Worm (Caenorhabditis elegans) whole organism, L3 larva: ENCODE results near the gene W05H5.1.

Experiments
- ZK546.5 ChIP-seq: sonication (generic microtip); optimal IDR thresholded peaks from 2 replicates; lab custom pipeline; 2017; ENCODE audit warnings: missing biosample characterization, missing genetic modification characterization
- aly-2 ChIP-seq: fragments of 150-350 bp; optimal IDR thresholded peaks from 2 replicates; lab custom pipeline; 2014; ENCODE audit warnings: missing biosample characterization, missing genetic modification characterization
- ceh-16 ChIP-seq: sonication (generic microtip); optimal IDR thresholded peaks from 2 replicates; lab custom pipeline; 2017; ENCODE audit warnings: missing biosample characterization, missing genetic modification characterization
- elt-1 ChIP-seq: fragments of 150-350 bp; optimal IDR thresholded peaks from 2 replicates; lab custom pipeline; 2014; ENCODE audit warnings: missing biosample characterization, missing genetic modification characterization
- mdl-1 ChIP-seq: fragments of 150-350 bp; optimal IDR thresholded peaks from 2 replicates; lab custom pipeline; 2014; ENCODE audit warnings: missing biosample characterization, missing genetic modification characterization
- nhr-11 ChIP-seq: fragments of 150-350 bp; optimal IDR thresholded peaks from 2 replicates; lab custom pipeline; 2014; ENCODE audit warnings: missing biosample characterization, missing genetic modification characterization
- nhr-12 ChIP-seq: fragments of 150-350 bp; optimal IDR thresholded peaks from 2 replicates; lab custom pipeline; 2014; ENCODE audit warnings: missing biosample characterization, missing genetic modification characterization
- nhr-25 ChIP-seq: sonication (generic microtip); optimal IDR thresholded peaks from 2 replicates; lab custom pipeline; 2017; ENCODE audit warnings: missing biosample characterization, missing genetic modification characterization
- nhr-76 ChIP-seq: fragments of 150-350 bp; sonication (generic microtip); optimal IDR thresholded peaks from 5 replicates; lab custom pipeline; 2014; ENCODE audit warnings: missing biosample characterization, missing genetic modification characterization
- pqm-1 ChIP-seq: fragments of 150-350 bp; optimal IDR thresholded peaks from 2 replicates; lab custom pipeline; 2017; ENCODE audit warnings: missing biosample characterization, missing genetic modification characterization, inconsistent platforms
- tbx-2 ChIP-seq: sonication (generic microtip); optimal IDR thresholded peaks from 2 replicates; lab custom pipeline; 2016; ENCODE audit warnings: mild to moderate bottlenecking, missing genetic modification characterization, missing compliant biosample characterization
- ztf-4 ChIP-seq: fragments of 150-350 bp; optimal IDR thresholded peaks from 2 replicates; lab custom pipeline; 2014; ENCODE audit warnings: missing biosample characterization, missing genetic modification characterization

ce11 chrII:12408717-12409116, 35.9 kb downstream of the W05H5.1 start, which contains the start of gene sre-31:
- TF ChIP-seq elt-1 (tag; lab: Kevin White, UChicago), result no peak
- no peak for TF ChIP-seq nhr-76 (tag; lab: Kevin White, UChicago)
- TF ChIP-seq mdl-1 (tag; lab: Kevin White, UChicago), result no peak
- TF ChIP-seq tbx-2, result no peak
- no peak for TF ChIP-seq nhr-12 (tag; lab: Kevin White, UChicago)
- TF ChIP-seq ztf-4 (tag; lab: Kevin White, UChicago), result no peak
- no peak for TF ChIP-seq ceh-16 (tag; lab: Kevin White, UChicago)
- no peak for TF ChIP-seq aly-2 (tag; lab: Kevin White, UChicago)
- no peak for TF ChIP-seq nhr-25 (tag; lab: Kevin White, UChicago)
- TF ChIP-seq pqm-1 (tag; lab: Kevin White, UChicago), result no peak
- TF ChIP-seq nhr-11 (tag; lab: Kevin White, UChicago), result no peak
- TF ChIP-seq ZK546.5 (tag; lab: Kevin White, UChicago), result no peak
